Fruit fly (Drosophila melanogaster) whole organism, prepupa: ENCODE measurements around the gene mip130.
A peak's percentile ranks its signal among the peaks of the same experiment; 100 is the strongest.

Experiments
- Blimp-1 ChIP-seq: fragments of 200-800 bp; sonication (Bioruptor generic); optimal IDR thresholded peaks from 3 replicates; lab custom pipeline; 2017; ENCODE audit warnings: missing biosample characterization, missing genetic modification characterization, mild to moderate bottlenecking, moderate library complexity, missing genetic modification reagents
- CG10631 ChIP-seq: fragments of 200-800 bp; sonication (Bioruptor generic); optimal IDR thresholded peaks from 2 replicates; lab custom pipeline; 2016; ENCODE audit warnings: missing biosample characterization, missing genetic modification characterization
- CG10669 ChIP-seq: fragments of 200-800 bp; sonication (Bioruptor generic); optimal IDR thresholded peaks from 3 replicates; lab custom pipeline; 2018; ENCODE audit warnings: missing biosample characterization, mild to moderate bottlenecking, missing genetic modification characterization, moderate library complexity
- CG11762 ChIP-seq: fragments of 200-800 bp; sonication (Bioruptor generic); optimal IDR thresholded peaks from 3 replicates; lab custom pipeline; 2016; ENCODE audit warnings: missing biosample characterization, missing genetic modification characterization; ENCODE audit not compliant: insufficient read depth
- CG11902 ChIP-seq: fragments of 200-800 bp; sonication (Bioruptor generic); optimal IDR thresholded peaks from 3 replicates; lab custom pipeline; 2016; ENCODE audit warnings: missing biosample characterization, missing genetic modification characterization
- CG15336 ChIP-seq: fragments of 200-800 bp; sonication (Bioruptor generic); IDR thresholded peaks from 2 replicates; pipeline ENCODE4 v1.3.6; 2022; ENCODE audit warnings: missing biosample characterization, missing genetic modification characterization
- CG16779 ChIP-seq: fragments of 200-800 bp; sonication (Bioruptor generic); optimal IDR thresholded peaks from 3 replicates; lab custom pipeline; 2017; ENCODE audit warnings: missing biosample characterization, mild to moderate bottlenecking, missing genetic modification characterization
- CG3032 ChIP-seq: fragments of 200-800 bp; optimal IDR thresholded peaks from 2 replicates; lab custom pipeline; 2019; ENCODE audit warnings: missing biosample characterization, mild to moderate bottlenecking, missing genetic modification characterization, moderate library complexity
- CG31627 ChIP-seq: fragments of 200-800 bp; sonication (Bioruptor generic); optimal IDR thresholded peaks from 3 replicates; lab custom pipeline; 2016; ENCODE audit warnings: missing biosample characterization, missing genetic modification characterization
- CG34406 ChIP-seq: fragments of 200-800 bp; sonication (Bioruptor generic); optimal IDR thresholded peaks from 3 replicates; lab custom pipeline; 2016; ENCODE audit warnings: missing biosample characterization, missing genetic modification characterization
- CG3919 ChIP-seq: fragments of 200-800 bp; sonication (Bioruptor generic); optimal IDR thresholded peaks from 3 replicates; lab custom pipeline; 2016; ENCODE audit warnings: missing biosample characterization, missing genetic modification characterization
- CG4318 ChIP-seq: fragments of 200-800 bp; sonication (Bioruptor generic); optimal IDR thresholded peaks from 3 replicates; lab custom pipeline; 2017; ENCODE audit warnings: missing biosample characterization, mild to moderate bottlenecking, missing genetic modification characterization
- CG6276 ChIP-seq: fragments of 200-800 bp; sonication (Bioruptor generic); optimal IDR thresholded peaks from 2 replicates; lab custom pipeline; 2017; ENCODE audit warnings: missing biosample characterization, mild to moderate bottlenecking, missing genetic modification characterization
- CG6854 ChIP-seq: fragments of 200-800 bp; sonication (Bioruptor generic); optimal IDR thresholded peaks from 2 replicates; lab custom pipeline; 2017; ENCODE audit warnings: missing biosample characterization, mild to moderate bottlenecking, missing genetic modification characterization
- CG7368 ChIP-seq: fragments of 200-800 bp; sonication (Bioruptor generic); optimal IDR thresholded peaks from 3 replicates; lab custom pipeline; 2016; ENCODE audit warnings: missing biosample characterization, missing genetic modification characterization
- CG8119 ChIP-seq: fragments of 200-800 bp; sonication (Bioruptor generic); IDR thresholded peaks from 3 replicates; pipeline ENCODE4 v1.3.6; 2022; ENCODE audit warnings: missing biosample characterization, missing genetic modification characterization
- CG8319 ChIP-seq: fragments of 200-800 bp; sonication (Bioruptor generic); optimal IDR thresholded peaks from 3 replicates; lab custom pipeline; 2016; ENCODE audit warnings: missing biosample characterization, missing genetic modification characterization
- CG8632 ChIP-seq: fragments of 200-800 bp; sonication (Bioruptor generic); optimal IDR thresholded peaks from 3 replicates; lab custom pipeline; 2016; ENCODE audit warnings: missing biosample characterization, missing genetic modification characterization
- CG9139 ChIP-seq: fragments of 200-800 bp; sonication (Bioruptor generic); optimal IDR thresholded peaks from 3 replicates; lab custom pipeline; 2017; ENCODE audit warnings: missing biosample characterization, mild to moderate bottlenecking, missing genetic modification characterization
- Eip78C ChIP-seq: fragments of 200-800 bp; sonication (Bioruptor generic); peaks from one replicate; lab custom pipeline; 2016; ENCODE audit warnings: missing biosample characterization, missing genetic modification characterization
- Eip93F ChIP-seq: fragments of 200-800 bp; sonication (Bioruptor generic); optimal IDR thresholded peaks from 2 replicates; lab custom pipeline; 2016; ENCODE audit warnings: missing biosample characterization, mild to moderate bottlenecking, missing genetic modification characterization
- Ets21C ChIP-seq: fragments of 200-800 bp; sonication (Bioruptor generic); optimal IDR thresholded peaks from 3 replicates; lab custom pipeline; 2016; ENCODE audit warnings: missing biosample characterization, missing genetic modification characterization
- Ets96B ChIP-seq: fragments of 200-800 bp; optimal IDR thresholded peaks from 2 replicates; lab custom pipeline; 2019; ENCODE audit warnings: missing biosample characterization, mild to moderate bottlenecking, missing genetic modification characterization, moderate library complexity
- Hr39 ChIP-seq: fragments of 200-800 bp; sonication (Bioruptor generic); optimal IDR thresholded peaks from 2 replicates; lab custom pipeline; 2016; ENCODE audit warnings: missing biosample characterization, missing genetic modification characterization
- Met ChIP-seq: fragments of 200-800 bp; sonication (Bioruptor generic); optimal IDR thresholded peaks from 3 replicates; lab custom pipeline; 2016; ENCODE audit warnings: missing biosample characterization, missing genetic modification characterization
- OdsH ChIP-seq: fragments of 200-800 bp; sonication (Bioruptor generic); optimal IDR thresholded peaks from 3 replicates; lab custom pipeline; 2016; ENCODE audit warnings: missing biosample characterization, missing genetic modification characterization
- Sox102F ChIP-seq: fragments of 200-800 bp; sonication (Bioruptor generic); optimal IDR thresholded peaks from 2 replicates; lab custom pipeline; 2016; ENCODE audit warnings: missing biosample characterization, mild to moderate bottlenecking, missing genetic modification characterization
- Sox14 ChIP-seq: fragments of 200-800 bp; sonication (Bioruptor generic); optimal IDR thresholded peaks from 3 replicates; lab custom pipeline; 2016; ENCODE audit warnings: missing biosample characterization, missing genetic modification characterization
- achi ChIP-seq: fragments of 200-800 bp; sonication (Bioruptor generic); optimal IDR thresholded peaks from 3 replicates; lab custom pipeline; 2016; ENCODE audit warnings: missing biosample characterization, missing genetic modification characterization
- acj6 ChIP-seq: fragments of 200-800 bp; sonication (Bioruptor generic); optimal IDR thresholded peaks from 3 replicates; lab custom pipeline; 2016; ENCODE audit warnings: missing biosample characterization, missing genetic modification characterization
- dac ChIP-seq: fragments of 200-800 bp; sonication (Bioruptor generic); optimal IDR thresholded peaks from 2 replicates; lab custom pipeline; 2017; ENCODE audit warnings: missing biosample characterization, mild to moderate bottlenecking, missing genetic modification characterization
- dsx ChIP-seq: fragments of 200-800 bp; optimal IDR thresholded peaks from 3 replicates; lab custom pipeline; 2019; ENCODE audit warnings: missing biosample characterization, mild to moderate bottlenecking, missing genetic modification characterization, moderate library complexity; ENCODE audit not compliant: poor library complexity, severe bottlenecking
- eg ChIP-seq: fragments of 200-800 bp; sonication (Bioruptor generic); IDR thresholded peaks from 3 replicates; pipeline ENCODE4 v1.3.6; 2022; ENCODE audit warnings: missing biosample characterization, missing genetic modification characterization
- esn ChIP-seq: fragments of 200-800 bp; sonication (Bioruptor generic); optimal IDR thresholded peaks from 2 replicates; lab custom pipeline; 2016; ENCODE audit warnings: missing biosample characterization, mild to moderate bottlenecking, missing genetic modification characterization, moderate library complexity
- fd85E ChIP-seq: fragments of 200-800 bp; sonication (Bioruptor generic); optimal IDR thresholded peaks from 3 replicates; lab custom pipeline; 2016; ENCODE audit warnings: missing biosample characterization, missing genetic modification characterization
- fkh ChIP-seq: fragments of 200-800 bp; sonication (Bioruptor generic); optimal IDR thresholded peaks from 3 replicates; lab custom pipeline; 2017; ENCODE audit warnings: missing biosample characterization, mild to moderate bottlenecking, missing genetic modification characterization, moderate library complexity
- lz ChIP-seq: fragments of 200-800 bp; sonication (Bioruptor generic); optimal IDR thresholded peaks from 3 replicates; lab custom pipeline; 2016; ENCODE audit warnings: missing biosample characterization, missing genetic modification characterization
- net ChIP-seq: fragments of 200-800 bp; sonication (Bioruptor generic); optimal IDR thresholded peaks from 3 replicates; lab custom pipeline; 2016; ENCODE audit warnings: missing biosample characterization, missing genetic modification characterization
- pdm3 ChIP-seq: fragments of 200-800 bp; sonication (Bioruptor generic); optimal IDR thresholded peaks from 3 replicates; lab custom pipeline; 2016; ENCODE audit warnings: missing biosample characterization, missing genetic modification characterization
- salr ChIP-seq, 2 experiments: fragments of 200-800 bp; sonication (Bioruptor generic); optimal IDR thresholded peaks; 3 replicates each; lab custom pipeline; 2016 to 2018; ENCODE audit warnings: missing biosample characterization in 2 of 2, missing genetic modification characterization in 2 of 2, mild to moderate bottlenecking in 1 of 2
- spab ChIP-seq: fragments of 200-800 bp; sonication (Bioruptor generic); optimal IDR thresholded peaks from 2 replicates; lab custom pipeline; 2017; ENCODE audit warnings: missing biosample characterization, mild to moderate bottlenecking, missing genetic modification characterization, missing genetic modification reagents
- ss ChIP-seq, 2 experiments: fragments of 200-800 bp; sonication (Bioruptor generic); optimal IDR thresholded peaks; 2 replicates in 1 of 2; 3 replicates in 1 of 2; lab custom pipeline; 2017 to 2018; ENCODE audit warnings: mild to moderate bottlenecking in 2 of 2, missing biosample characterization in 2 of 2, missing genetic modification characterization in 2 of 2, moderate library complexity in 1 of 2
- topi ChIP-seq: fragments of 200-800 bp; sonication (Bioruptor generic); optimal IDR thresholded peaks from 3 replicates; lab custom pipeline; 2016; ENCODE audit warnings: missing biosample characterization, missing genetic modification characterization

mip130 gene

dm6 chrX:1943337-1944244, 35.6 kb downstream of the mip130 start (continued):
- TF ChIP-seq topi, result peak; percentile 84
- peak; percentile 37 to 69 for TF ChIP-seq ss (GFP tag; optimal IDR thresholded peaks at IDR 0.05; lab: Kevin White, UChicago)
- TF ChIP-seq CG31627 (GFP tag; lab: Kevin White, UChicago), result peak; percentile 81
- peak; percentile 74 for TF ChIP-seq Ets21C (GFP tag; lab: Kevin White, UChicago)
- peak; percentile 55 for TF ChIP-seq achi (GFP tag; lab: Kevin White, UChicago)
- peak; percentile 46 for TF ChIP-seq CG11902 (GFP tag; lab: Kevin White, UChicago)
- peak; percentile 58 for TF ChIP-seq CG6276
- peak; percentile 72 for TF ChIP-seq Sox14
- TF ChIP-seq CG10669, result peak; percentile 67
- TF ChIP-seq CG7368 (GFP tag; lab: Kevin White, UChicago), result no peak
- peak; percentile 65 for TF ChIP-seq acj6 (GFP tag; lab: Kevin White, UChicago)
- TF ChIP-seq CG9139 (GFP tag; lab: Kevin White, UChicago), result no peak
- TF ChIP-seq net (GFP tag; lab: Kevin White, UChicago), result no peak
- no peak for TF ChIP-seq CG8119 (GFP tag; lab: Robert Waterston, UW)
- TF ChIP-seq OdsH (GFP tag; lab: Kevin White, UChicago), result peak; percentile 50
- no peak for TF ChIP-seq CG16779
- TF ChIP-seq CG34406 (GFP tag; lab: Kevin White, UChicago), result peak; percentile 71
- TF ChIP-seq CG8319 (GFP tag; lab: Kevin White, UChicago), result peak; percentile 23
- TF ChIP-seq Eip78C (GFP tag; lab: Kevin White, UChicago), result peak; percentile 91
- no peak for TF ChIP-seq dac (GFP tag; lab: Kevin White, UChicago)
- TF ChIP-seq pdm3, result peak; percentile 54
- TF ChIP-seq fkh (GFP tag; lab: Kevin White, UChicago), result peak; percentile 89
- peak; percentile 30; the same call in 1 of the 3 replicates for TF ChIP-seq eg
- TF ChIP-seq Met, result peak; percentile 83

- TF ChIP-seq CG6854 (GFP tag; lab: Kevin White, UChicago) (peak; percentile 76), CG7368 (GFP tag; lab: Kevin White, UChicago) (peak; percentile 52), achi (GFP tag; lab: Kevin White, UChicago) (peak; percentile 22), pdm3 (peak; percentile 40), CG4318 (GFP tag; lab: Kevin White, UChicago) (no peak), Sox14 (peak; percentile 57), dsx (GFP tag; lab: Kevin White, UChicago) (no peak), fd85E (peak; percentile 10), CG3032 (tag; lab: Kevin White, UChicago) (no peak), acj6 (GFP tag; lab: Kevin White, UChicago) (peak; percentile 37), Sox102F (GFP tag; lab: Kevin White, UChicago) (peak; percentile 80), Ets96B (tag; lab: Kevin White, UChicago) (peak; percentile 4), CG15336 (GFP tag; lab: Robert Waterston, UW) (0 out of 2 replicates have a peak, but pooled peaks have one; percentile 6), Ets21C (GFP tag; lab: Kevin White, UChicago) (peak; percentile 80), Hr39 (peak; percentile 90), salr (GFP tag; optimal IDR thresholded peaks at IDR 0.05; lab: Kevin White, UChicago) (peak in 1 of 2 experiments; percentile 16), CG6276 (no peak), CG11762 (GFP tag; lab: Kevin White, UChicago) (no peak), lz (GFP tag; lab: Kevin White, UChicago) (peak; percentile 88), OdsH (GFP tag; lab: Kevin White, UChicago) (peak; percentile 28), CG8119 (GFP tag; lab: Robert Waterston, UW) (peak; percentile 20; the same call in 1 of the 3 replicates), CG3919 (GFP tag; lab: Kevin White, UChicago) (peak; percentile 23), CG31627 (GFP tag; lab: Kevin White, UChicago) (peak; percentile 90), Eip93F (peak; percentile 71), Eip78C (GFP tag; lab: Kevin White, UChicago) (peak; percentile 70), CG8632 (GFP tag; lab: Kevin White, UChicago) (peak; percentile 4), CG10669 (no peak), CG16779 (no peak), esn (GFP tag; lab: Kevin White, UChicago) (peak; percentile 82), spab (GFP tag; lab: Kevin White, UChicago) (no peak), CG10631 (peak; percentile 56), Blimp-1 (GFP tag; lab: Kevin White, UChicago) (peak; percentile 47), eg (0 out of 3 replicates have a peak, but pooled peaks have one; percentile 8), CG11902 (GFP tag; lab: Kevin White, UChicago) (peak; percentile 61)
Measured at dm6 chrX:1944245-1945114, 36.4 kb downstream of the mip130 start.
